Fruit fly (Drosophila melanogaster) whole organism, pupa: ENCODE measurements around the gene CG4364.

Experiments used
- CG10348 ChIP-seq: fragments of 200-800 bp; sonication (Bioruptor generic); IDR thresholded peaks from 2 replicates; pipeline ENCODE4 v1.3.6; 2022; ENCODE audit warnings: missing biosample characterization, missing genetic modification characterization
- CG12605 ChIP-seq: fragments of 200-800 bp; sonication (Bioruptor generic); IDR thresholded peaks from 2 replicates; pipeline ENCODE4 v1.3.6; 2022; ENCODE audit warnings: missing biosample characterization, missing genetic modification characterization
- CG14655 ChIP-seq: fragments of 200-800 bp; sonication (Bioruptor generic); optimal IDR thresholded peaks from 3 replicates; lab custom pipeline; 2017; ENCODE audit warnings: mild to moderate bottlenecking, missing biosample characterization, missing genetic modification reagents, missing genetic modification characterization
- CG17806 ChIP-seq: fragments of 200-800 bp; sonication (Bioruptor generic); optimal IDR thresholded peaks from 2 replicates; lab custom pipeline; 2018; ENCODE audit warnings: missing biosample characterization, mild to moderate bottlenecking, missing genetic modification characterization, moderate library complexity
- CG8159 ChIP-seq: fragments of 200-800 bp; sonication (Bioruptor generic); optimal IDR thresholded peaks from 3 replicates; lab custom pipeline; 2018; ENCODE audit warnings: missing biosample characterization, mild to moderate bottlenecking, missing genetic modification characterization, moderate library complexity
- EcR ChIP-seq: fragments of 200-800 bp; sonication (Bioruptor generic); optimal IDR thresholded peaks from 3 replicates; lab custom pipeline; 2019; ENCODE audit warnings: missing biosample characterization, missing genetic modification characterization, mild to moderate bottlenecking, moderate library complexity, missing genetic modification reagents
- Pif1A ChIP-seq: fragments of 200-800 bp; sonication (Bioruptor generic); optimal IDR thresholded peaks from 3 replicates; lab custom pipeline; 2016; ENCODE audit warnings: missing biosample characterization, missing genetic modification characterization
- rn ChIP-seq: fragments of 200-800 bp; sonication (Bioruptor generic); IDR thresholded peaks from 2 replicates; pipeline ENCODE4 v1.3.6; 2022; ENCODE audit warnings: missing biosample characterization, missing genetic modification characterization

DNA sequence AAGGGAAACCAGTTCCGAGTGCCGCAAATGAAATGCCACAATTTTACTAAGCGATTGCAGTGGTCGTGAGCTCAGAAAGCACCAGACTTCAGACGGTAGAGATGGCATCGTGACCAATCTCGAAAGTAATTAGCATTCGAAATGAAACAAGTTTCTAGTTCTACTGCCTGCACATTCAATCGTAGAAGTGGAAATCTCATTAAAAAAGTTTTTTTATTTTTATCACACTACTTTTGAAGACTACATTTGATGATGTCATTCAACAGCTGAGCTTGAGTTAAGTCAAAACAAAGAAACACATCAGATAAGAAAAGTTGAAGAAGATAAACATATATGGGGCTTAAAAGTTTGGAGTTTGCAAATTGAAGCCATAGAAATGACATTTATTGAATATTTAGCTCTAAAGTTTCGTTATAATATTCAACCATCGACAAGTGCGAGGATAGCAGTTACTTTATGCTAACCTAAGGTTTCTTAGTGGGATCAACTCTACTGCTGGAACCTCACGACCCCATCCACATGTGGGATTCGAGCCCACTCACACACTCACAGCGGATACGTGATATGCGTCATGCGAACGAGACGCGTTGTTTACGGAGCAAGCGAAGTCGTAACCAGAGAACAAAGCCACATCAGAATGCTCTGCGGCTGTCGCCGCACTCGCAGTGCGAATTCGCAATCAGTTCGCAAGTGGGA lies 25.1 kb upstream of the CG4364 start, which contains the start of gene CG13117:
- no peak for TF ChIP-seq CG10348 (GFP tag; lab: Robert Waterston, UW)
- TF ChIP-seq EcR (GFP tag; lab: Kevin White, UChicago), result no peak
- TF ChIP-seq rn (GFP tag; lab: Robert Waterston, UW), result no peak
- TF ChIP-seq CG12605 (GFP tag; lab: Robert Waterston, UW), result peak; percentile 20; the same call in 1 of the 2 replicates
- TF ChIP-seq CG8159 (tag; lab: Kevin White, UChicago), result peak; percentile 58
- peak; percentile 2 for TF ChIP-seq CG17806 (tag; lab: Kevin White, UChicago)
- TF ChIP-seq Pif1A (GFP tag; lab: Kevin White, UChicago), result peak; percentile 5
- peak; percentile 62 for TF ChIP-seq CG14655
